Fruit fly (Drosophila melanogaster): ENCODE results near the gene CG11983.

Gene CG11983

dm6 chr3R:9053021-9053420 lies 44.9 kb downstream of the CG11983 start (continued):
- TF ChIP-seq Hr78 (GFP tag; optimal IDR thresholded peaks at IDR 0.05) (peak in 1 of 2 experiments; percentile 18), CG8089 (GFP tag; optimal IDR thresholded peaks at IDR 0.05) (peak; percentile 52), CG17568 (GFP tag; optimal IDR thresholded peaks at IDR 0.05) (no peak), nom (GFP tag; optimal IDR thresholded peaks at IDR 0.05) (peak; percentile 94), GATAe (GFP tag; conservative IDR thresholded peaks at IDR 0.05) (no peak), CG12942 (GFP tag; optimal IDR thresholded peaks at IDR 0.05) (peak; percentile 21), aop (GFP tag; IDR thresholded peaks at IDR 0.05) (no peak), CG14014 (GFP tag; IDR thresholded peaks at IDR 0.05) (no peak), btn (GFP tag; optimal IDR thresholded peaks at IDR 0.05) (peak; percentile 40), CG4360 (GFP tag; IDR thresholded peaks at IDR 0.05) (no peak), Hr51 (GFP tag; optimal IDR thresholded peaks at IDR 0.05) (peak; percentile 19 to 64), Mad (GFP tag; optimal IDR thresholded peaks at IDR 0.05) (peak; percentile 59), grau (tag; optimal IDR thresholded peaks at IDR 0.05) (peak; percentile 35), Lim3 (GFP tag; IDR thresholded peaks at IDR 0.05) (no peak), Optix (GFP tag; IDR thresholded peaks at IDR 0.05) (no peak), Ets97D (GFP tag; optimal IDR thresholded peaks at IDR 0.05) (no peak), Xbp1 (GFP tag; optimal IDR thresholded peaks at IDR 0.05) (peak; percentile 38), ken (GFP tag; IDR thresholded peaks at IDR 0.05) (no peak), CG15269 (tag; optimal IDR thresholded peaks at IDR 0.05) (peak; percentile 46), NfI (GFP tag; optimal IDR thresholded peaks at IDR 0.05) (peak; percentile 31), Hmr (GFP tag; optimal IDR thresholded peaks at IDR 0.05) (peak; percentile 75), Fer2 (tag; optimal IDR thresholded peaks at IDR 0.05) (no peak), run (tag; optimal IDR thresholded peaks at IDR 0.05) (no peak), CG6689 (GFP tag; IDR thresholded peaks at IDR 0.05) (no peak), chm (GFP tag; IDR thresholded peaks at IDR 0.05) (no peak), her (GFP tag; optimal IDR thresholded peaks at IDR 0.05) (peak; percentile 85), CG12155 (GFP tag; optimal IDR thresholded peaks at IDR 0.05) (no peak), CoRest (tag; optimal IDR thresholded peaks at IDR 0.05) (no peak), ftz-f1 (GFP tag; optimal IDR thresholded peaks at IDR 0.05) (peak; percentile 84), Gug (GFP tag; IDR thresholded peaks at IDR 0.05) (peak; percentile 89), CG15011 (GFP tag; optimal IDR thresholded peaks at IDR 0.05) (no peak), ato (GFP tag; IDR thresholded peaks at IDR 0.05; ENCODE audit: partially characterized antibody) (no peak), CG8359 (GFP tag; optimal IDR thresholded peaks at IDR 0.05; ENCODE audit: borderline replicate concordance) (no peak), YL-1 (GFP tag; optimal IDR thresholded peaks at IDR 0.05) (no peak), CG4730 (GFP tag; IDR thresholded peaks at IDR 0.05) (no peak), knrl (GFP tag; IDR thresholded peaks at IDR 0.05; ENCODE audit: partially characterized antibody) (no peak), CG8765 (GFP tag; IDR thresholded peaks at IDR 0.05) (no peak), CG9437 (GFP tag; optimal IDR thresholded peaks at IDR 0.05) (no peak), lov (optimal IDR thresholded peaks at IDR 0.05) (no peak), lov (GFP tag; IDR thresholded peaks at IDR 0.05) (no peak), CG15479 (GFP tag; optimal IDR thresholded peaks at IDR 0.05) (no peak), mirr (GFP tag; optimal IDR thresholded peaks at IDR 0.05) (peak; percentile 80), B-H2 (GFP tag; optimal IDR thresholded peaks at IDR 0.05) (peak; percentile 6), croc (GFP tag; conservative IDR thresholded peaks at IDR 0.05) (no peak), CG18011 (GFP tag; optimal IDR thresholded peaks at IDR 0.05) (peak; percentile 1), fd102C (GFP tag; optimal IDR thresholded peaks at IDR 0.05) (no peak), Stat92E (GFP tag; optimal IDR thresholded peaks at IDR 0.05) (no peak), gce (GFP tag; IDR thresholded peaks at IDR 0.05) (no peak), crp (GFP tag; optimal IDR thresholded peaks at IDR 0.05) (no peak), eve (GFP tag; optimal IDR thresholded peaks at IDR 0.05) (no peak), Bteb2 (GFP tag; optimal IDR thresholded peaks at IDR 0.05) (peak; percentile 21)

Measured in whole organism, embryonic.